Fruit fly (Drosophila melanogaster): Measurements from ENCODE around the gene CG34308.
A peak's percentile ranks its signal among the peaks of the same experiment; 100 is the strongest.

CG34308 gene

DNA sequence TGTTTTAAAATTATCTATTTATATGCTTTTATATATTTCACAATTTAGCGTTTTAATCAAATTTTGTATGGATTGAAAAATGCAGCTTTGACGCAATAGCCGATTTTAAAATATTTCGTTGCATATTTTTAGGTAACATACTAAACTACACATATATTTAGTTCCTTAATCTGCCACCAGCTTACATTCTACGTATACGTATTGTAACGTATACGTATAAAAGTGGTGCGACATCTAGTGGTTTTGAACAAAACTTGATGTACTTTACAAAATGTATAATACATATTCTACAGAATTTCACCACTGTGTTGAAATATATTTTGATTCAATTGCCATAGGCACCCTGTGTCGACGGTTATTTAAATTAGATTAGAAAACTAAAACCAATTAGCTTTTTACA lies 10.8 kb upstream of the CG34308 start (continued):
- TF ChIP-seq sd (tag; optimal IDR thresholded peaks at IDR 0.05) (no peak), Mrtf (GFP tag; IDR thresholded peaks at IDR 0.05) (no peak), fru (optimal IDR thresholded peaks at IDR 0.05) (no peak), Ravus (GFP tag; IDR thresholded peaks at IDR 0.05) (no peak), Eip74EF (GFP tag; optimal IDR thresholded peaks at IDR 0.05) (no peak), peb (GFP tag; IDR thresholded peaks at IDR 0.05) (no peak), NFAT (GFP tag; IDR thresholded peaks at IDR 0.05) (peak; percentile 9; the same call in 1 of the 2 replicates), CG11723 (GFP tag; optimal IDR thresholded peaks at IDR 0.05) (no peak), fu2 (GFP tag; optimal IDR thresholded peaks at IDR 0.05) (no peak), org-1 (GFP tag; optimal IDR thresholded peaks at IDR 0.05) (no peak), nerfin-2 (GFP tag; IDR thresholded peaks at IDR 0.05; ENCODE audit: partially characterized antibody) (no peak), disco-r (GFP tag; optimal IDR thresholded peaks at IDR 0.05) (no peak), CG12769 (tag; optimal IDR thresholded peaks at IDR 0.05) (no peak), Drgx (GFP tag; IDR thresholded peaks at IDR 0.05) (no peak), cg (GFP tag; optimal IDR thresholded peaks at IDR 0.05) (no peak), run (tag; optimal IDR thresholded peaks at IDR 0.05) (no peak), caup (GFP tag; optimal IDR thresholded peaks at IDR 0.05; ENCODE audit: severe bottlenecking) (no peak), bsh (GFP tag; optimal IDR thresholded peaks at IDR 0.05) (peak in 1 of 2 experiments; percentile 20), CrebB (tag; optimal IDR thresholded peaks at IDR 0.05) (no peak), wek (GFP tag; optimal IDR thresholded peaks at IDR 0.05) (no peak), tx (GFP tag; optimal IDR thresholded peaks at IDR 0.05) (no peak), CG4404 (GFP tag; IDR thresholded peaks at IDR 0.05) (no peak), CG1233 (GFP tag; optimal IDR thresholded peaks at IDR 0.05) (no peak), ap (GFP tag; IDR thresholded peaks at IDR 0.05) (no peak), Sox102F (GFP tag; optimal IDR thresholded peaks at IDR 0.05) (peak; percentile 30), tll (GFP tag; optimal IDR thresholded peaks at IDR 0.05) (no peak), Hmr (GFP tag; optimal IDR thresholded peaks at IDR 0.05) (peak; percentile 48), CG6765 (GFP tag; optimal IDR thresholded peaks at IDR 0.05) (no peak), klu (GFP tag; IDR thresholded peaks at IDR 0.05) (no peak), aop (GFP tag; IDR thresholded peaks at IDR 0.05) (no peak), Sry-β (GFP tag; optimal IDR thresholded peaks at IDR 0.05) (no peak), cwo (GFP tag; optimal IDR thresholded peaks at IDR 0.05) (no peak), CHES-1-like (GFP tag; optimal IDR thresholded peaks at IDR 0.05) (no peak), CG10979 (tag; optimal IDR thresholded peaks at IDR 0.05) (peak; percentile 66), CG2889 (GFP tag; IDR thresholded peaks at IDR 0.05) (no peak), eyg (GFP tag; optimal IDR thresholded peaks at IDR 0.05) (no peak), CG10274 (GFP tag; optimal IDR thresholded peaks at IDR 0.05) (no peak), CG17829 (tag; optimal IDR thresholded peaks at IDR 0.05) (peak; percentile 59), jigr1 (GFP tag; IDR thresholded peaks at IDR 0.05) (no peak), CG14667 (GFP tag; IDR thresholded peaks at IDR 0.05) (no peak), GATAe (GFP tag; conservative IDR thresholded peaks at IDR 0.05) (no peak), CG6683 (GFP tag; optimal IDR thresholded peaks at IDR 0.05) (no peak), yki (optimal IDR thresholded peaks at IDR 0.05) (peak; percentile 50), fd3F (GFP tag; optimal IDR thresholded peaks at IDR 0.05) (no peak), gcm2 (GFP tag; optimal IDR thresholded peaks at IDR 0.05) (no peak), Atf3 (GFP tag; optimal IDR thresholded peaks at IDR 0.05) (no peak), gem (tag; optimal IDR thresholded peaks at IDR 0.05) (no peak), oc (tag; optimal IDR thresholded peaks at IDR 0.05) (no peak), TFAM (GFP tag; optimal IDR thresholded peaks at IDR 0.05) (no peak), Mad (GFP tag; optimal IDR thresholded peaks at IDR 0.05) (no peak), ash1 (GFP tag; optimal IDR thresholded peaks at IDR 0.05) (no peak), BEAF-32 (GFP tag; optimal IDR thresholded peaks at IDR 0.05) (no peak)

Data from whole organism, embryonic.